Worm (Caenorhabditis elegans) whole organism, young adult: Measurements from ENCODE around the gene pal-1.

Experiments
- B0035.1 ChIP-seq: sonication (generic microtip); optimal IDR thresholded peaks from 2 replicates; lab custom pipeline; 2016; ENCODE audit warnings: missing genetic modification characterization, mild to moderate bottlenecking, missing compliant biosample characterization, missing genotype, missing genetic modification reagents
- B0261.1 ChIP-seq: sonication (generic microtip); optimal IDR thresholded peaks from 2 replicates; lab custom pipeline; 2016; ENCODE audit warnings: mild to moderate bottlenecking, missing genetic modification characterization, moderate library complexity, missing compliant biosample characterization
- C06A6.2 ChIP-seq: fragments of 200-800 bp; sonication (Bioruptor generic); conservative IDR thresholded peaks from 2 replicates; pipeline ENCODE4 v1.3.6; 2022; ENCODE audit warnings: missing genetic modification characterization, missing compliant biosample characterization
- F23B12.7 ChIP-seq: sonication (generic microtip); optimal IDR thresholded peaks from 2 replicates; lab custom pipeline; 2017; ENCODE audit warnings: missing genetic modification characterization, mild to moderate bottlenecking, missing compliant biosample characterization, antibody characterized with exemption, moderate library complexity; ENCODE audit not compliant: insufficient read depth
- F33H1.4 ChIP-seq: fragments of 200-800 bp; sonication (Bioruptor generic); IDR thresholded peaks from 2 replicates; pipeline ENCODE4 v1.3.6; 2022; ENCODE audit warnings: missing genetic modification reagents, missing genetic modification characterization, missing compliant biosample characterization
- F37B4.10 ChIP-seq: fragments of 200-800 bp; sonication (Bioruptor generic); IDR thresholded peaks from 2 replicates; pipeline ENCODE4 v1.3.6; 2022; ENCODE audit warnings: missing genetic modification characterization, missing compliant biosample characterization
- F49E8.2 ChIP-seq: sonication (generic microtip); optimal IDR thresholded peaks from 3 replicates; lab custom pipeline; 2017; ENCODE audit warnings: missing genetic modification characterization, mild to moderate bottlenecking, missing compliant biosample characterization, antibody characterized with exemption, moderate library complexity; ENCODE audit not compliant: insufficient read depth
- F52B5.7 ChIP-seq: sonication (generic microtip); optimal IDR thresholded peaks from 2 replicates; lab custom pipeline; 2016; ENCODE audit warnings: mild to moderate bottlenecking, missing genetic modification characterization, missing compliant biosample characterization
- K12H6.12 ChIP-seq: fragments of 200-800 bp; sonication (Bioruptor generic); optimal IDR thresholded peaks from 2 replicates; lab custom pipeline; 2018; ENCODE audit warnings: mild to moderate bottlenecking, missing genetic modification characterization, missing compliant biosample characterization
- Y56A3A.18 ChIP-seq: fragments of 200-800 bp; sonication (Bioruptor generic); IDR thresholded peaks from 2 replicates; pipeline ENCODE4 v1.3.6; 2022; ENCODE audit warnings: missing genetic modification reagents, missing genetic modification characterization, missing compliant biosample characterization
- Y95B8A.8 ChIP-seq: fragments of 200-800 bp; sonication (Bioruptor generic); IDR thresholded peaks from 2 replicates; pipeline ENCODE4 v1.3.6; 2022; ENCODE audit warnings: missing genetic modification reagents, missing genetic modification characterization, missing compliant biosample characterization
- ZK185.1 ChIP-seq: sonication (generic microtip); optimal IDR thresholded peaks from 2 replicates; lab custom pipeline; 2016; ENCODE audit warnings: mild to moderate bottlenecking, missing genetic modification characterization, missing compliant biosample characterization; ENCODE audit not compliant: poor library complexity, severe bottlenecking
- akir-1 ChIP-seq: fragments of 200-800 bp; sonication (Bioruptor generic); optimal IDR thresholded peaks from 2 replicates; lab custom pipeline; 2018; ENCODE audit warnings: mild to moderate bottlenecking, missing genetic modification characterization, moderate library complexity, missing compliant biosample characterization
- athp-1 ChIP-seq: sonication (generic microtip); optimal IDR thresholded peaks from 2 replicates; lab custom pipeline; 2017; ENCODE audit warnings: mild to moderate bottlenecking, missing genetic modification characterization, missing compliant biosample characterization
- attf-3 ChIP-seq: fragments of 200-800 bp; sonication (Bioruptor generic); conservative IDR thresholded peaks from 2 replicates; pipeline ENCODE4 v1.3.6; 2022; ENCODE audit warnings: missing genetic modification reagents, missing genetic modification characterization, missing compliant biosample characterization
- attf-6 ChIP-seq: fragments of 200-800 bp; sonication (Bioruptor generic); IDR thresholded peaks from 2 replicates; pipeline ENCODE4 v1.3.6; 2022; ENCODE audit warnings: missing genetic modification reagents, missing genetic modification characterization, missing compliant biosample characterization
- bed-2 ChIP-seq: fragments of 200-800 bp; sonication (Bioruptor generic); IDR thresholded peaks from 2 replicates; pipeline ENCODE4 v1.3.6; 2022; ENCODE audit warnings: missing genetic modification reagents, missing genetic modification characterization, missing compliant biosample characterization
- cebp-2 ChIP-seq: fragments of 200-800 bp; sonication (Bioruptor generic); IDR thresholded peaks from 2 replicates; pipeline ENCODE4 v1.3.6; 2022; ENCODE audit warnings: missing genetic modification characterization, missing compliant biosample characterization
- ceh-100 ChIP-seq: fragments of 200-800 bp; sonication (Bioruptor generic); IDR thresholded peaks from 2 replicates; pipeline ENCODE4 v1.3.6; 2022; ENCODE audit warnings: missing genetic modification reagents, missing genetic modification characterization, missing compliant biosample characterization
- ceh-27 ChIP-seq: fragments of 200-800 bp; sonication (Bioruptor generic); optimal IDR thresholded peaks from 2 replicates; lab custom pipeline; 2018; ENCODE audit warnings: mild to moderate bottlenecking, missing genetic modification characterization, moderate library complexity, missing compliant biosample characterization
- ceh-91 ChIP-seq: fragments of 200-800 bp; sonication (Bioruptor generic); IDR thresholded peaks from 2 replicates; pipeline ENCODE4 v1.3.6; 2022; ENCODE audit warnings: missing genetic modification reagents, missing genetic modification characterization, missing compliant biosample characterization
- die-1 ChIP-seq: sonication (generic microtip); optimal IDR thresholded peaks from 2 replicates; lab custom pipeline; 2016; ENCODE audit warnings: missing genotype, mild to moderate bottlenecking, missing genetic modification characterization, missing compliant biosample characterization
- dpl-1 ChIP-seq: fragments of 150-350 bp; optimal IDR thresholded peaks from 2 replicates; lab custom pipeline; 2014; ENCODE audit warnings: missing biosample characterization, missing genetic modification reagents, missing genetic modification characterization
- egl-44 ChIP-seq: fragments of 200-800 bp; sonication (Bioruptor generic); IDR thresholded peaks from 2 replicates; pipeline ENCODE4 v1.3.6; 2022; ENCODE audit warnings: missing genetic modification reagents, missing genetic modification characterization, missing compliant biosample characterization
- gei-17 ChIP-seq: fragments of 200-800 bp; sonication (Bioruptor generic); optimal IDR thresholded peaks from 2 replicates; lab custom pipeline; 2018; ENCODE audit warnings: mild to moderate bottlenecking, missing genetic modification characterization, missing compliant biosample characterization
- him-1 ChIP-seq: sonication (generic microtip); optimal IDR thresholded peaks from 2 replicates; lab custom pipeline; 2016; ENCODE audit warnings: missing genotype, missing genetic modification reagents, missing genetic modification characterization, missing compliant biosample characterization
- hlh-12 ChIP-seq: sonication (generic microtip); optimal IDR thresholded peaks from 2 replicates; lab custom pipeline; 2016; ENCODE audit warnings: missing genetic modification characterization, missing compliant biosample characterization
- hlh-26 ChIP-seq: fragments of 200-800 bp; sonication (Bioruptor generic); conservative IDR thresholded peaks from 2 replicates; pipeline ENCODE4 v1.3.6; 2022; ENCODE audit warnings: missing genetic modification reagents, missing genetic modification characterization, missing compliant biosample characterization
- lag-1 ChIP-seq: fragments of 200-800 bp; sonication (Bioruptor generic); IDR thresholded peaks from 2 replicates; pipeline ENCODE4 v1.3.6; 2022; ENCODE audit warnings: missing genetic modification reagents, missing genetic modification characterization, missing compliant biosample characterization
- let-607 ChIP-seq, 2 experiments: fragments of 200-800 bp in 1 of 2; sonication (Bioruptor generic) in 1 of 2; sonication (generic microtip) in 1 of 2; optimal IDR thresholded peaks; 2 replicates each; lab custom pipeline; 2016 to 2018; ENCODE audit warnings: mild to moderate bottlenecking in 2 of 2, missing compliant biosample characterization in 2 of 2, missing genetic modification characterization in 2 of 2, moderate library complexity in 2 of 2, missing genotype in 1 of 2
- lir-1 ChIP-seq: fragments of 200-800 bp; sonication (Bioruptor generic); conservative IDR thresholded peaks from 2 replicates; pipeline ENCODE4 v1.3.6; 2022; ENCODE audit warnings: missing genetic modification reagents, missing genetic modification characterization, missing compliant biosample characterization
- lsl-1 ChIP-seq: fragments of 200-800 bp; sonication (Bioruptor generic); optimal IDR thresholded peaks from 2 replicates; lab custom pipeline; 2018; ENCODE audit warnings: mild to moderate bottlenecking, missing genetic modification characterization, moderate library complexity, missing compliant biosample characterization
- lsy-27 ChIP-seq: sonication (generic microtip); optimal IDR thresholded peaks from 2 replicates; lab custom pipeline; 2017; ENCODE audit warnings: missing genetic modification characterization, mild to moderate bottlenecking, missing compliant biosample characterization, antibody characterized with exemption, missing genotype, borderline replicate concordance; ENCODE audit not compliant: insufficient read depth
- madf-10 ChIP-seq: sonication (generic microtip); optimal IDR thresholded peaks from 2 replicates; lab custom pipeline; 2016; ENCODE audit warnings: mild to moderate bottlenecking, missing genetic modification characterization, missing compliant biosample characterization
- madf-6 ChIP-seq: fragments of 200-800 bp; sonication (Bioruptor generic); IDR thresholded peaks from 2 replicates; pipeline ENCODE4 v1.3.6; 2022; ENCODE audit warnings: missing genetic modification reagents, missing genetic modification characterization, missing compliant biosample characterization
- mes-4 ChIP-seq: sonication (generic microtip); optimal IDR thresholded peaks from 2 replicates; lab custom pipeline; 2016; ENCODE audit warnings: missing genotype, missing genetic modification characterization, missing compliant biosample characterization
- nhr-80 ChIP-seq: sonication (generic microtip); optimal IDR thresholded peaks from 2 replicates; lab custom pipeline; 2016; ENCODE audit warnings: missing genetic modification characterization, missing compliant biosample characterization
- rcor-1 ChIP-seq: fragments of 200-800 bp; sonication (Bioruptor generic); IDR thresholded peaks from 2 replicates; pipeline ENCODE4 v1.3.6; 2022; ENCODE audit warnings: missing genetic modification reagents, missing genetic modification characterization, missing compliant biosample characterization
- repo-1 ChIP-seq: sonication (generic microtip); optimal IDR thresholded peaks from 2 replicates; lab custom pipeline; 2017; ENCODE audit warnings: mild to moderate bottlenecking, missing genetic modification characterization, missing compliant biosample characterization
- snpc-1.1 ChIP-seq: sonication (generic microtip); optimal IDR thresholded peaks from 2 replicates; lab custom pipeline; 2017; ENCODE audit warnings: missing genetic modification characterization, mild to moderate bottlenecking, missing compliant biosample characterization, antibody characterized with exemption, moderate library complexity, missing genotype, missing genetic modification reagents; ENCODE audit not compliant: insufficient read depth
- unc-130 ChIP-seq: sonication (generic microtip); optimal IDR thresholded peaks from 2 replicates; lab custom pipeline; 2016; ENCODE audit warnings: missing genetic modification reagents, missing genetic modification characterization, missing compliant biosample characterization
- unc-62 ChIP-seq: fragments of 150-350 bp; optimal IDR thresholded peaks from 2 replicates; lab custom pipeline; 2014; ENCODE audit warnings: missing biosample characterization, missing genetic modification reagents, missing genetic modification characterization
- xnd-1 ChIP-seq: sonication (generic microtip); optimal IDR thresholded peaks from 2 replicates; lab custom pipeline; 2016; ENCODE audit warnings: missing genotype, missing genetic modification reagents, missing genetic modification characterization, missing compliant biosample characterization
- ztf-25 ChIP-seq: fragments of 200-800 bp; sonication (Bioruptor generic); IDR thresholded peaks from 2 replicates; pipeline ENCODE4 v1.3.6; 2022; ENCODE audit warnings: missing genetic modification reagents, missing genetic modification characterization, missing compliant biosample characterization

pal-1 gene

ce11 chrIII:4809526-4810153, at the start of gene pal-1:
pal-1 (minus strand) TSS chrIII:4809576.
- no peak for TF ChIP-seq dpl-1 (GFP tag; lab: Kevin White, UChicago)
- TF ChIP-seq F52B5.7: no peak
- TF ChIP-seq let-607 (tag; optimal IDR thresholded peaks at IDR 0.05; lab: Kevin White, UChicago): no peak
- no peak for TF ChIP-seq madf-10 (tag; lab: Kevin White, UChicago)
- TF ChIP-seq rcor-1 (GFP tag; lab: Robert Waterston, UW): no peak
- no peak for TF ChIP-seq gei-17 (GFP tag; lab: Kevin White, UChicago)
- TF ChIP-seq ZK185.1 (tag; lab: Kevin White, UChicago): no peak
- TF ChIP-seq lsy-27: no peak
- TF ChIP-seq bed-2 (GFP tag; lab: Robert Waterston, UW): no peak
- no peak for TF ChIP-seq F37B4.10
- TF ChIP-seq F23B12.7: no peak
- no peak for TF ChIP-seq B0261.1 (tag; lab: Kevin White, UChicago)
- TF ChIP-seq attf-3 (GFP tag; lab: Robert Waterston, UW): no peak
- TF ChIP-seq nhr-80 (tag; lab: Kevin White, UChicago): no peak
- TF ChIP-seq unc-62: no peak
- no peak for TF ChIP-seq ceh-27 (GFP tag; lab: Kevin White, UChicago)

ce11 chrIII:4859039-4859438, 49.7 kb upstream of the pal-1 start, which contains the start of gene C35D10.6:
C35D10.6 (plus strand) TSS chrIII:4859339.
- no peak for TF ChIP-seq attf-3 (GFP tag; lab: Robert Waterston, UW)
- TF ChIP-seq F33H1.4 (GFP tag; lab: Robert Waterston, UW): no peak
- TF ChIP-seq gei-17 (GFP tag; lab: Kevin White, UChicago): no peak
- no peak for TF ChIP-seq lag-1 (GFP tag; lab: Robert Waterston, UW)
- no peak for TF ChIP-seq Y95B8A.8 (GFP tag; lab: Robert Waterston, UW)
- TF ChIP-seq attf-6: no peak
- TF ChIP-seq B0035.1: no peak
- TF ChIP-seq snpc-1.1: no peak
- no peak for TF ChIP-seq ztf-25 (GFP tag; lab: Robert Waterston, UW)
- no peak for TF ChIP-seq F49E8.2 (tag; lab: Kevin White, UChicago)

- TF ChIP-seq K12H6.12 (no peak), Y56A3A.18 (no peak), attf-6 (no peak), lir-1 (GFP tag; lab: Robert Waterston, UW) (no peak), him-1 (tag; lab: Kevin White, UChicago) (no peak), hlh-26 (GFP tag; lab: Robert Waterston, UW) (no peak), C06A6.2 (no peak), akir-1 (no peak)
- TF ChIP-seq, all 124 proteins: peak for 0
These were observed 47.6 kb upstream of the pal-1 start for ce11 chrIII:4856992-4857391.

ce11 chrIII:4856109-4856508, 46.7 kb upstream of the pal-1 start, which contains the start of gene C35D10.7:
C35D10.7 (plus strand) TSS chrIII:4856193.
- TF ChIP-seq lsl-1 (GFP tag; lab: Kevin White, UChicago) (peak; percentile 88), repo-1 (tag; lab: Kevin White, UChicago) (no peak), mes-4 (tag; lab: Kevin White, UChicago) (no peak), egl-44 (GFP tag; lab: Robert Waterston, UW) (no peak), die-1 (tag; lab: Kevin White, UChicago) (no peak), snpc-1.1 (no peak), ceh-100 (GFP tag; lab: Robert Waterston, UW) (no peak), hlh-12 (no peak), ceh-91 (no peak), cebp-2 (GFP tag; lab: Robert Waterston, UW) (no peak), unc-130 (GFP tag; lab: Kevin White, UChicago) (peak; percentile 25), madf-6 (GFP tag; lab: Robert Waterston, UW) (peak; percentile 73; the same call in 1 of the 2 replicates), F33H1.4 (GFP tag; lab: Robert Waterston, UW) (peak; percentile 75), xnd-1 (tag; lab: Kevin White, UChicago) (peak; percentile 14), athp-1 (tag; lab: Kevin White, UChicago) (no peak)
